Fruit fly (Drosophila melanogaster) whole organism, embryonic: ENCODE data around the gene CG17549.

Source experiments
- Adf1 ChIP-seq: fragments of 200-800 bp; sonication (Bioruptor generic); IDR thresholded peaks from 2 replicates; pipeline ENCODE4 v1.3.6; 2022; ENCODE audit warnings: missing biosample characterization, missing genetic modification characterization
- Aef1 ChIP-seq: fragments of 200-800 bp; sonication (Bioruptor generic); IDR thresholded peaks from 3 replicates; pipeline ENCODE4 v1.3.6; 2022; ENCODE audit warnings: missing biosample characterization, missing genetic modification characterization
- Bdp1 ChIP-seq: fragments of 200-800 bp; sonication (Bioruptor generic); optimal IDR thresholded peaks from 3 replicates; lab custom pipeline; 2016; ENCODE audit warnings: missing biosample characterization, missing genetic modification characterization
- CG10209 ChIP-seq: fragments of 200-800 bp; sonication (Bioruptor generic); optimal IDR thresholded peaks from 3 replicates; lab custom pipeline; 2017; ENCODE audit warnings: missing biosample characterization, mild to moderate bottlenecking, missing genetic modification characterization, missing genetic modification reagents
- CG10462 ChIP-seq: fragments of 200-800 bp; sonication (Bioruptor generic); optimal IDR thresholded peaks from 2 replicates; lab custom pipeline; 2016; ENCODE audit warnings: missing biosample characterization, missing genetic modification characterization
- CG13894 ChIP-seq: fragments of 200-800 bp; sonication (Bioruptor generic); optimal IDR thresholded peaks from 3 replicates; lab custom pipeline; 2018; ENCODE audit warnings: missing biosample characterization, mild to moderate bottlenecking, missing genetic modification characterization, moderate library complexity
- CG15479 ChIP-seq: fragments of 200-800 bp; sonication (Bioruptor generic); optimal IDR thresholded peaks from 3 replicates; lab custom pipeline; 2019; ENCODE audit warnings: missing biosample characterization, mild to moderate bottlenecking, missing genetic modification characterization, moderate library complexity
- CG15514 ChIP-seq: fragments of 200-800 bp; sonication (Bioruptor generic); optimal IDR thresholded peaks from 3 replicates; lab custom pipeline; 2017; ENCODE audit warnings: missing biosample characterization, missing genetic modification characterization, mild to moderate bottlenecking, moderate library complexity, missing genetic modification reagents
- CG17612 ChIP-seq: fragments of 200-800 bp; sonication (Bioruptor generic); IDR thresholded peaks from 2 replicates; pipeline ENCODE4 v1.3.6; 2022; ENCODE audit warnings: missing biosample characterization, missing genetic modification characterization
- CG1792 ChIP-seq: fragments of 200-800 bp; sonication (Bioruptor generic); optimal IDR thresholded peaks from 2 replicates; lab custom pipeline; 2016; ENCODE audit warnings: missing biosample characterization, missing genetic modification characterization
- CG18476 ChIP-seq: fragments of 200-800 bp; sonication (Bioruptor generic); optimal IDR thresholded peaks from 2 replicates; lab custom pipeline; 2016; ENCODE audit warnings: missing biosample characterization, mild to moderate bottlenecking, missing genetic modification characterization
- CG31441 ChIP-seq: fragments of 200-800 bp; sonication (Bioruptor generic); IDR thresholded peaks from 2 replicates; pipeline ENCODE4 v1.3.6; 2022; ENCODE audit warnings: missing biosample characterization, missing genetic modification characterization
- CG3726 ChIP-seq: fragments of 200-800 bp; sonication (Bioruptor generic); IDR thresholded peaks from 3 replicates; pipeline ENCODE4, ENCODE4 v1.3.6; 2022; ENCODE audit warnings: missing biosample characterization, missing genetic modification characterization
- CG9609 ChIP-seq: fragments of 200-800 bp; sonication (Bioruptor generic); optimal IDR thresholded peaks from 3 replicates; lab custom pipeline; 2016; ENCODE audit warnings: missing biosample characterization, missing genetic modification characterization
- CG9876 ChIP-seq: fragments of 200-800 bp; sonication (Bioruptor generic); optimal IDR thresholded peaks from 2 replicates; lab custom pipeline; 2016; ENCODE audit warnings: missing biosample characterization, missing genetic modification characterization
- CrebB ChIP-seq: fragments of 200-800 bp; sonication (Bioruptor generic); optimal IDR thresholded peaks from 3 replicates; lab custom pipeline; 2018; ENCODE audit warnings: missing biosample characterization, mild to moderate bottlenecking, missing genetic modification characterization
- D19A ChIP-seq: fragments of 200-800 bp; optimal IDR thresholded peaks from 3 replicates; lab custom pipeline; 2019; ENCODE audit warnings: missing biosample characterization, mild to moderate bottlenecking, missing genetic modification characterization, moderate library complexity
- Dip2 ChIP-seq: fragments of 200-800 bp; sonication (Bioruptor generic); IDR thresholded peaks from 2 replicates; pipeline ENCODE4 v1.3.6; 2022; ENCODE audit warnings: missing biosample characterization, missing genetic modification characterization
- Doc3 ChIP-seq: fragments of 200-800 bp; sonication (Bioruptor generic); IDR thresholded peaks from 3 replicates; pipeline ENCODE4 v1.3.6; 2022; ENCODE audit warnings: missing biosample characterization, missing genetic modification characterization; ENCODE audit not compliant: partially characterized antibody
- Ets65A ChIP-seq: fragments of 200-800 bp; sonication (Bioruptor generic); peaks from one replicate; lab custom pipeline; 2016; ENCODE audit warnings: missing biosample characterization, missing genetic modification characterization
- HmgZ ChIP-seq: fragments of 200-800 bp; sonication (Bioruptor generic); optimal IDR thresholded peaks from 2 replicates; lab custom pipeline; 2018; ENCODE audit warnings: missing biosample characterization, mild to moderate bottlenecking, missing genetic modification characterization
- Hmr ChIP-seq: fragments of 200-800 bp; sonication (Bioruptor generic); optimal IDR thresholded peaks from 3 replicates; lab custom pipeline; 2017; ENCODE audit warnings: mild to moderate bottlenecking, missing biosample characterization, missing genetic modification reagents, missing genetic modification characterization
- NC2β ChIP-seq: fragments of 200-800 bp; sonication (Bioruptor generic); optimal IDR thresholded peaks from 2 replicates; lab custom pipeline; 2016; ENCODE audit warnings: missing biosample characterization, missing genetic modification characterization
- Ssrp ChIP-seq: fragments of 200-800 bp; sonication (Bioruptor generic); optimal IDR thresholded peaks from 2 replicates; lab custom pipeline; 2018; ENCODE audit warnings: missing biosample characterization, mild to moderate bottlenecking, missing genetic modification characterization, moderate library complexity
- Stat92E ChIP-seq, 3 experiments: fragments of >200 bp in 2 of 3; fragments of 200-800 bp in 1 of 3; sonication (Bioruptor generic) in 1 of 3; optimal IDR thresholded peaks; 2 replicates each; lab custom pipeline; 2017 to 2019; ENCODE audit warnings: missing biosample characterization in 3 of 3, missing genetic modification characterization in 3 of 3, mild to moderate bottlenecking in 1 of 3, moderate library complexity in 1 of 3
- al ChIP-seq: fragments of 200-800 bp; sonication (Bioruptor generic); IDR thresholded peaks from 2 replicates; pipeline ENCODE4 v1.3.6; 2022; ENCODE audit warnings: missing biosample characterization, missing genetic modification characterization
- bbx ChIP-seq: fragments of 200-800 bp; sonication (Bioruptor generic); IDR thresholded peaks from 2 replicates; pipeline ENCODE4 v1.3.6; 2022; ENCODE audit warnings: missing biosample characterization, missing genetic modification characterization; ENCODE audit not compliant: partially characterized antibody
- br ChIP-seq: fragments of >200 bp; optimal IDR thresholded peaks from 2 replicates; lab custom pipeline; 2017
- ci ChIP-seq: fragments of 200-800 bp; sonication (Bioruptor generic); IDR thresholded peaks from 3 replicates; pipeline ENCODE4 v1.3.6; 2022; ENCODE audit warnings: missing biosample characterization, missing genetic modification characterization
- disco-r ChIP-seq: fragments of 200-800 bp; sonication (Bioruptor generic); optimal IDR thresholded peaks from 2 replicates; lab custom pipeline; 2016; ENCODE audit warnings: missing biosample characterization, missing genetic modification characterization
- dpn ChIP-seq, 2 experiments: fragments of 200-800 bp; sonication (Bioruptor generic); optimal IDR thresholded peaks; 3 replicates each; lab custom pipeline; 2016; ENCODE audit warnings: missing biosample characterization in 2 of 2, missing genetic modification characterization in 2 of 2
- fd3F ChIP-seq: fragments of 200-800 bp; sonication (Bioruptor generic); optimal IDR thresholded peaks from 2 replicates; lab custom pipeline; 2018; ENCODE audit warnings: missing biosample characterization, mild to moderate bottlenecking, missing genetic modification characterization, moderate library complexity
- gfzf ChIP-seq: fragments of 200-800 bp; sonication (Bioruptor generic); optimal IDR thresholded peaks from 2 replicates; lab custom pipeline; 2016; ENCODE audit warnings: missing biosample characterization, mild to moderate bottlenecking, missing genetic modification characterization, moderate library complexity
- kah ChIP-seq: fragments of 200-800 bp; sonication (Bioruptor generic); optimal IDR thresholded peaks from 2 replicates; lab custom pipeline; 2018; ENCODE audit warnings: missing biosample characterization, mild to moderate bottlenecking, missing genetic modification characterization
- nerfin-1 ChIP-seq: fragments of 200-800 bp; sonication (Bioruptor generic); optimal IDR thresholded peaks from 3 replicates; lab custom pipeline; 2019; ENCODE audit warnings: missing biosample characterization, mild to moderate bottlenecking, missing genetic modification characterization, moderate library complexity
- onecut ChIP-seq: fragments of 200-800 bp; sonication (Bioruptor generic); IDR thresholded peaks from 2 replicates; pipeline ENCODE4 v1.3.6; 2022; ENCODE audit warnings: missing biosample characterization, missing genetic modification characterization
- org-1 ChIP-seq: fragments of 200-800 bp; sonication (Bioruptor generic); optimal IDR thresholded peaks from 2 replicates; lab custom pipeline; 2017; ENCODE audit warnings: missing biosample characterization, missing genetic modification characterization
- phol ChIP-seq: fragments of 200-800 bp; sonication (Bioruptor generic); optimal IDR thresholded peaks from 3 replicates; lab custom pipeline; 2018; ENCODE audit warnings: missing biosample characterization, mild to moderate bottlenecking, missing genetic modification characterization, moderate library complexity
- pita ChIP-seq: fragments of 200-800 bp; sonication (Bioruptor generic); optimal IDR thresholded peaks from 2 replicates; lab custom pipeline; 2017; ENCODE audit warnings: missing biosample characterization, mild to moderate bottlenecking, missing genetic modification characterization
- prd ChIP-seq, 3 experiments: fragments of >200 bp in 2 of 3; fragments of 200-800 bp in 1 of 3; sonication (Bioruptor generic) in 1 of 3; optimal IDR thresholded peaks in 2 of 3; IDR thresholded peaks in 1 of 3; 2 replicates in 2 of 3; 3 replicates in 1 of 3; pipeline versions ENCODE4 v1.3.6 to Lab custom; 2017 to 2022; ENCODE audit warnings: missing biosample characterization in 1 of 3, missing genetic modification characterization in 1 of 3
- pum ChIP-seq: fragments of 200-800 bp; sonication (Bioruptor generic); optimal IDR thresholded peaks from 2 replicates; lab custom pipeline; 2016; ENCODE audit warnings: missing biosample characterization, missing genetic modification characterization
- pzg ChIP-seq: fragments of 200-800 bp; sonication (Bioruptor generic); optimal IDR thresholded peaks from 3 replicates; lab custom pipeline; 2018; ENCODE audit warnings: missing biosample characterization, mild to moderate bottlenecking, missing genetic modification characterization, moderate library complexity
- run ChIP-seq: fragments of 200-800 bp; sonication (Bioruptor generic); optimal IDR thresholded peaks from 3 replicates; lab custom pipeline; 2018; ENCODE audit warnings: missing biosample characterization, mild to moderate bottlenecking, missing genetic modification characterization
- sd ChIP-seq: fragments of 200-800 bp; sonication (Bioruptor generic); optimal IDR thresholded peaks from 3 replicates; lab custom pipeline; 2018; ENCODE audit warnings: missing biosample characterization, mild to moderate bottlenecking, missing genetic modification characterization, moderate library complexity
- sr ChIP-seq: fragments of 200-800 bp; sonication (Bioruptor generic); IDR thresholded peaks from 3 replicates; pipeline ENCODE4 v1.3.6; 2022; ENCODE audit warnings: missing biosample characterization, missing genetic modification characterization
- ssp ChIP-seq: fragments of 200-800 bp; sonication (Bioruptor generic); IDR thresholded peaks from 2 replicates; pipeline ENCODE4 v1.3.6; 2022; ENCODE audit warnings: missing biosample characterization, missing genetic modification characterization
- trh ChIP-seq: fragments of 200-800 bp; sonication (Bioruptor generic); optimal IDR thresholded peaks from 2 replicates; lab custom pipeline; 2016; ENCODE audit warnings: missing biosample characterization, missing genetic modification characterization
- zen ChIP-seq: fragments of 200-800 bp; sonication (Bioruptor generic); optimal IDR thresholded peaks from 3 replicates; lab custom pipeline; 2018; ENCODE audit warnings: missing biosample characterization, mild to moderate bottlenecking, missing genetic modification characterization, moderate library complexity

Gene CG17549

dm6 chr2L:19377129-19378083 lies 12.5 kb downstream of the CG17549 start (continued):
- TF ChIP-seq run (tag; lab: Kevin White, UChicago): no peak
- peak; percentile 9 for TF ChIP-seq Hmr (GFP tag; lab: Kevin White, UChicago)
- no peak for TF ChIP-seq CG3726
- TF ChIP-seq org-1: peak; percentile 19
- TF ChIP-seq CG13894 (tag; lab: Kevin White, UChicago): no peak
- no peak for TF ChIP-seq Doc3 (GFP tag; lab: Robert Waterston, UW)
- no peak for TF ChIP-seq gfzf (GFP tag; lab: Kevin White, UChicago)
- TF ChIP-seq CG15514: no peak
- no peak for TF ChIP-seq al
- TF ChIP-seq fd3F: no peak
- TF ChIP-seq prd (optimal IDR thresholded peaks at IDR 0.05; lab: Kevin White, UChicago): no peak
- peak; percentile 89 for TF ChIP-seq prd (GFP tag; IDR thresholded peaks at IDR 0.05; lab: Robert Waterston, UW)
- TF ChIP-seq CG17612 (GFP tag; lab: Robert Waterston, UW): no peak
- TF ChIP-seq CG1792 (GFP tag; lab: Kevin White, UChicago): peak; percentile 5
- TF ChIP-seq CG10462 (GFP tag; lab: Kevin White, UChicago): peak; percentile 19
- peak; percentile 50 for TF ChIP-seq Ssrp (tag; lab: Kevin White, UChicago)
- no peak for TF ChIP-seq bbx
- TF ChIP-seq disco-r (GFP tag; lab: Kevin White, UChicago): no peak
- TF ChIP-seq pzg (GFP tag; lab: Kevin White, UChicago): no peak
- no peak for TF ChIP-seq kah (GFP tag; lab: Kevin White, UChicago)
- TF ChIP-seq zen (tag; lab: Kevin White, UChicago): peak; percentile 55
- no peak for TF ChIP-seq ssp
- peak; percentile 20 to 30 for TF ChIP-seq dpn (GFP tag; optimal IDR thresholded peaks at IDR 0.05; lab: Kevin White, UChicago)
- no peak for TF ChIP-seq CG15479 (GFP tag; lab: Kevin White, UChicago)
- peak; percentile 75 for TF ChIP-seq CG31441 (GFP tag; lab: Robert Waterston, UW)
- no peak for TF ChIP-seq pita (GFP tag; lab: Kevin White, UChicago)
- no peak for TF ChIP-seq NC2β
- no peak for TF ChIP-seq sd (tag; lab: Kevin White, UChicago)
- peak; percentile 60 for TF ChIP-seq Ets65A (GFP tag; lab: Kevin White, UChicago)
- TF ChIP-seq ci (GFP tag; lab: Robert Waterston, UW): peak; percentile 68; the same call in 2 of the 3 replicates
- TF ChIP-seq br (lab: Kevin White, UChicago): no peak
- peak; percentile 71 for TF ChIP-seq phol (tag; lab: Kevin White, UChicago)
- no peak for TF ChIP-seq trh (GFP tag; lab: Kevin White, UChicago)
- no peak for TF ChIP-seq Dip2 (GFP tag; lab: Robert Waterston, UW)
- TF ChIP-seq sr (GFP tag; lab: Robert Waterston, UW): no peak
- TF ChIP-seq onecut (GFP tag; lab: Robert Waterston, UW): peak; percentile 31; the same call in 1 of the 2 replicates
- TF ChIP-seq CrebB (tag; lab: Kevin White, UChicago): no peak
- TF ChIP-seq Adf1 (GFP tag; lab: Robert Waterston, UW): no peak
- TF ChIP-seq D19A (tag; lab: Kevin White, UChicago): peak; percentile 31
- peak; percentile 73 for TF ChIP-seq nerfin-1 (tag; lab: Kevin White, UChicago)
- TF ChIP-seq CG9609 (GFP tag; lab: Kevin White, UChicago): no peak
- peak; percentile 44 for TF ChIP-seq CG10209 (GFP tag; lab: Kevin White, UChicago)
- no peak for TF ChIP-seq Aef1
- TF ChIP-seq HmgZ (tag; lab: Kevin White, UChicago): peak; percentile 22
- no peak for TF ChIP-seq CG18476 (GFP tag; lab: Kevin White, UChicago)
- no peak for TF ChIP-seq pum (GFP tag; lab: Kevin White, UChicago)
- no peak for TF ChIP-seq Stat92E (GFP tag; optimal IDR thresholded peaks at IDR 0.05; lab: Kevin White, UChicago)
- TF ChIP-seq CG9876 (GFP tag; lab: Kevin White, UChicago): no peak
- TF ChIP-seq Bdp1: no peak
